Fruit fly (Drosophila melanogaster) whole organism: Measurements from ENCODE around the gene CG14692.

Source experiments
- CG8478 ChIP-seq: fragments of >200 bp; optimal IDR thresholded peaks from 2 replicates; lab custom pipeline; 2018; ENCODE audit warnings: inconsistent platforms
- EcR ChIP-seq, 2 experiments: fragments of >200 bp; optimal IDR thresholded peaks; 2 replicates each; lab custom pipeline; 2017; ENCODE audit warnings: missing biosample characterization in 2 of 2, missing genetic modification characterization in 2 of 2, missing genetic modification reagents in 2 of 2
- pan ChIP-seq: fragments of >200 bp; optimal IDR thresholded peaks from 2 replicates; lab custom pipeline; 2017
- psq ChIP-seq: fragments of >200 bp; optimal IDR thresholded peaks from 2 replicates; lab custom pipeline; 2017
- usp ChIP-seq: fragments of >200 bp; optimal IDR thresholded peaks from 2 replicates; lab custom pipeline; 2017; ENCODE audit warnings: missing biosample characterization, missing genetic modification characterization, mixed read lengths

DNA sequence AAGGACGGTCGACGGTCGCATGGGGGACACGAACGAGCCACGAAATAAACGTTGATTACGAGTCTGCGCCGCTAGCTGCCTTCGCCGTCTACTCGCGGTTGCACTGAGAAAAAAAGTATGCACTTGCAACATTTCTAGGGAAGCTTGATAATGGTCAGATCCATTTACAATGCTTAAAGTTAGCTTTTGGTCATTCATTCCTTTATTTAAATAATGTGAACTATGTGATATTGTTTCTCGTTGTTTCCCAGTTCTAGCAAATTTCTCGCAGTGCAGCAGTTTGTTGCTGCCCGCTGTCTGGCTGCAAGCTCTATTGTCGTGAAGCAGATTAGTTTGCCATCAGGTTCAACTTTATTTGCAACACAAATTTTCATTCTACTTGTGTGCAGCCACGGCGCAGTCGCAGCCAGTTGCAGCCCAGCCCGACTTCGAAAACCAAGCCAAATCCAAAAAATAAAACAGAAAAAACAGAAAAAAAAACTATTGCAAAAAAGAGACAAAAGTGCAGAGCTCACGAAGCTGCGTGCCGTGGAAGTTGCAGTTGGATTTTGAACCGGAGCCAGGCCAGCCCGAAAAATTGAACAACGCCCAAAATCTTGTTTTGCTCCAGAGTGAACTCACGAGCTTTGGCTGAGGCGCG lies 28.9 kb upstream of the CG14692 start:
- TF ChIP-seq usp (GFP tag; lab: Kevin White, UChicago), result no peak
- TF ChIP-seq pan (lab: Kevin White, UChicago), result no peak
- no peak for TF ChIP-seq psq (lab: Kevin White, UChicago)
- TF ChIP-seq EcR (GFP tag; optimal IDR thresholded peaks at IDR 0.05; lab: Kevin White, UChicago), result no peak
- TF ChIP-seq CG8478, result no peak
